Fruit fly (Drosophila melanogaster) whole organism, embryonic: ENCODE results near the gene Drice.

Experiments used
- B-H2 ChIP-seq: fragments of 200-800 bp; sonication (Bioruptor generic); optimal IDR thresholded peaks from 2 replicates; lab custom pipeline; 2018; ENCODE audit warnings: missing biosample characterization, mild to moderate bottlenecking, missing genetic modification characterization
- CG11560 ChIP-seq: fragments of 200-800 bp; sonication (Bioruptor generic); IDR thresholded peaks from 3 replicates; pipeline ENCODE4 v1.3.6; 2022; ENCODE audit warnings: missing biosample characterization, missing genetic modification characterization
- CG11696 ChIP-seq: fragments of 200-800 bp; sonication (Bioruptor generic); IDR thresholded peaks from 2 replicates; pipeline ENCODE4 v1.3.6; 2022; ENCODE audit warnings: missing biosample characterization, missing genetic modification characterization
- CG15479 ChIP-seq: fragments of 200-800 bp; sonication (Bioruptor generic); optimal IDR thresholded peaks from 3 replicates; lab custom pipeline; 2019; ENCODE audit warnings: missing biosample characterization, mild to moderate bottlenecking, missing genetic modification characterization, moderate library complexity
- CG15514 ChIP-seq: fragments of 200-800 bp; sonication (Bioruptor generic); optimal IDR thresholded peaks from 3 replicates; lab custom pipeline; 2017; ENCODE audit warnings: missing biosample characterization, missing genetic modification characterization, mild to moderate bottlenecking, moderate library complexity, missing genetic modification reagents
- CG1603 ChIP-seq: fragments of 200-800 bp; sonication (Bioruptor generic); optimal IDR thresholded peaks from 2 replicates; lab custom pipeline; 2019; ENCODE audit warnings: missing biosample characterization, mild to moderate bottlenecking, missing genetic modification characterization, moderate library complexity
- CG17186 ChIP-seq: fragments of 200-800 bp; sonication (Bioruptor generic); optimal IDR thresholded peaks from 3 replicates; lab custom pipeline; 2017; ENCODE audit warnings: missing biosample characterization, missing genetic modification reagents, missing genetic modification characterization
- CG1832 ChIP-seq: fragments of 200-800 bp; sonication (Bioruptor generic); optimal IDR thresholded peaks from 2 replicates; lab custom pipeline; 2017; ENCODE audit warnings: missing biosample characterization, mild to moderate bottlenecking, missing genetic modification characterization, inconsistent platforms
- CG30431 ChIP-seq: fragments of 200-800 bp; sonication (Bioruptor generic); optimal IDR thresholded peaks from 2 replicates; lab custom pipeline; 2017; ENCODE audit warnings: missing biosample characterization, missing genetic modification characterization
- CG31224 ChIP-seq: fragments of 200-800 bp; sonication (Bioruptor generic); IDR thresholded peaks from 2 replicates; pipeline ENCODE4 v1.3.6; 2022; ENCODE audit warnings: missing biosample characterization, missing genetic modification characterization
- CG3407 ChIP-seq: fragments of 200-800 bp; sonication (Bioruptor generic); optimal IDR thresholded peaks from 2 replicates; lab custom pipeline; 2018; ENCODE audit warnings: missing biosample characterization, mild to moderate bottlenecking, missing genetic modification characterization
- CG4360 ChIP-seq: fragments of 200-800 bp; sonication (Bioruptor generic); IDR thresholded peaks from 2 replicates; pipeline ENCODE4 v1.3.6; 2022; ENCODE audit warnings: missing biosample characterization, missing genetic modification characterization
- CG4730 ChIP-seq: fragments of 200-800 bp; sonication (Bioruptor generic); IDR thresholded peaks from 2 replicates; pipeline ENCODE4 v1.3.6; 2022; ENCODE audit warnings: missing biosample characterization, missing genetic modification characterization
- CG4820 ChIP-seq: fragments of 200-800 bp; sonication (Bioruptor generic); optimal IDR thresholded peaks from 3 replicates; lab custom pipeline; 2016; ENCODE audit warnings: missing biosample characterization, missing genetic modification characterization
- CG6683 ChIP-seq: fragments of 200-800 bp; sonication (Bioruptor generic); optimal IDR thresholded peaks from 2 replicates; lab custom pipeline; 2017; ENCODE audit warnings: missing biosample characterization, mild to moderate bottlenecking, missing genetic modification characterization, missing genetic modification reagents
- CG6791 ChIP-seq: fragments of 200-800 bp; sonication (Bioruptor generic); IDR thresholded peaks from 3 replicates; pipeline ENCODE4 v1.3.6; 2022; ENCODE audit warnings: missing biosample characterization, missing genetic modification characterization; ENCODE audit not compliant: partially characterized antibody
- CG7963 ChIP-seq: fragments of 200-800 bp; sonication (Bioruptor generic); IDR thresholded peaks from 3 replicates; pipeline ENCODE4 v1.3.6; 2022; ENCODE audit warnings: missing biosample characterization, missing genetic modification characterization; ENCODE audit not compliant: partially characterized antibody
- CG8089 ChIP-seq: fragments of 200-800 bp; sonication (Bioruptor generic); optimal IDR thresholded peaks from 3 replicates; lab custom pipeline; 2016; ENCODE audit warnings: missing biosample characterization, missing genetic modification characterization
- CG9609 ChIP-seq: fragments of 200-800 bp; sonication (Bioruptor generic); optimal IDR thresholded peaks from 3 replicates; lab custom pipeline; 2016; ENCODE audit warnings: missing biosample characterization, missing genetic modification characterization
- CG9876 ChIP-seq: fragments of 200-800 bp; sonication (Bioruptor generic); optimal IDR thresholded peaks from 2 replicates; lab custom pipeline; 2016; ENCODE audit warnings: missing biosample characterization, missing genetic modification characterization
- CHES-1-like ChIP-seq: fragments of 200-800 bp; sonication (Bioruptor generic); optimal IDR thresholded peaks from 2 replicates; lab custom pipeline; 2016; ENCODE audit warnings: missing biosample characterization, missing genetic modification characterization
- Dbx ChIP-seq: fragments of 200-800 bp; sonication (Bioruptor generic); IDR thresholded peaks from 3 replicates; pipeline ENCODE4 v1.3.6; 2022; ENCODE audit warnings: missing biosample characterization, missing genetic modification characterization
- Dref ChIP-seq: fragments of 200-800 bp; sonication (Bioruptor generic); IDR thresholded peaks from 2 replicates; pipeline ENCODE4 v1.3.6; 2022; ENCODE audit warnings: missing biosample characterization, missing genetic modification characterization
- ERR ChIP-seq: fragments of 200-800 bp; sonication (Bioruptor generic); optimal IDR thresholded peaks from 2 replicates; lab custom pipeline; 2016; ENCODE audit warnings: missing biosample characterization, missing genetic modification characterization
- HLHmδ ChIP-seq: fragments of 200-800 bp; sonication (Bioruptor generic); optimal IDR thresholded peaks from 2 replicates; lab custom pipeline; 2018; ENCODE audit warnings: missing biosample characterization, mild to moderate bottlenecking, missing genetic modification characterization, moderate library complexity
- Lpt ChIP-seq: fragments of >200 bp; optimal IDR thresholded peaks from 2 replicates; lab custom pipeline; 2018; ENCODE audit warnings: missing biosample characterization, missing genetic modification characterization
- MESR4 ChIP-seq: fragments of 200-800 bp; sonication (Bioruptor generic); optimal IDR thresholded peaks from 2 replicates; lab custom pipeline; 2018; ENCODE audit warnings: missing biosample characterization, mild to moderate bottlenecking, missing genetic modification characterization, moderate library complexity
- Nf-YC ChIP-seq: fragments of 200-800 bp; optimal IDR thresholded peaks from 3 replicates; lab custom pipeline; 2019; ENCODE audit warnings: missing biosample characterization, mild to moderate bottlenecking, missing genetic modification characterization, moderate library complexity
- Oli ChIP-seq: fragments of 200-800 bp; sonication (Bioruptor generic); optimal IDR thresholded peaks from 2 replicates; lab custom pipeline; 2018; ENCODE audit warnings: missing biosample characterization, mild to moderate bottlenecking, missing genetic modification characterization, moderate library complexity
- Six4 ChIP-seq: fragments of 200-800 bp; sonication (Bioruptor generic); optimal IDR thresholded peaks from 2 replicates; lab custom pipeline; 2016; ENCODE audit warnings: missing biosample characterization, missing genetic modification characterization
- Tbp ChIP-seq: fragments of >200 bp; optimal IDR thresholded peaks from 2 replicates; lab custom pipeline; 2018; ENCODE audit warnings: missing biosample characterization, missing genetic modification characterization
- ase ChIP-seq: fragments of 200-800 bp; sonication (Bioruptor generic); IDR thresholded peaks from 3 replicates; pipeline ENCODE4 v1.3.6; 2022; ENCODE audit warnings: missing biosample characterization, missing genetic modification characterization
- ash1 ChIP-seq: fragments of 200-800 bp; sonication (Bioruptor generic); optimal IDR thresholded peaks from 2 replicates; lab custom pipeline; 2018; ENCODE audit warnings: missing biosample characterization, mild to moderate bottlenecking, missing genetic modification characterization
- bbx ChIP-seq: fragments of 200-800 bp; sonication (Bioruptor generic); IDR thresholded peaks from 2 replicates; pipeline ENCODE4 v1.3.6; 2022; ENCODE audit warnings: missing biosample characterization, missing genetic modification characterization; ENCODE audit not compliant: partially characterized antibody
- bsh ChIP-seq, 2 experiments: fragments of 200-800 bp; sonication (Bioruptor generic); optimal IDR thresholded peaks; 2 replicates each; lab custom pipeline; 2017 to 2018; ENCODE audit warnings: mild to moderate bottlenecking in 2 of 2, missing biosample characterization in 2 of 2, missing genetic modification characterization in 2 of 2, moderate library complexity in 1 of 2
- caup ChIP-seq: fragments of 200-800 bp; sonication (Bioruptor generic); optimal IDR thresholded peaks from 3 replicates; lab custom pipeline; 2017; ENCODE audit warnings: missing biosample characterization, mild to moderate bottlenecking, missing genetic modification characterization, moderate library complexity; ENCODE audit not compliant: severe bottlenecking
- chinmo ChIP-seq: fragments of 200-800 bp; sonication (Bioruptor generic); IDR thresholded peaks from 4 replicates; pipeline ENCODE4 v1.3.6; 2022; ENCODE audit warnings: missing biosample characterization, missing genetic modification characterization; ENCODE audit not compliant: partially characterized antibody
- fd64A ChIP-seq: fragments of 200-800 bp; sonication (Bioruptor generic); optimal IDR thresholded peaks from 3 replicates; lab custom pipeline; 2018; ENCODE audit warnings: missing biosample characterization, mild to moderate bottlenecking, missing genetic modification characterization
- lilli ChIP-seq: fragments of 200-800 bp; sonication (Bioruptor generic); optimal IDR thresholded peaks from 3 replicates; lab custom pipeline; 2016; ENCODE audit warnings: missing biosample characterization, missing genetic modification characterization
- lov ChIP-seq, 2 experiments: fragments of 200-800 bp in 1 of 2; fragments of >200 bp in 1 of 2; sonication (Bioruptor generic) in 1 of 2; IDR thresholded peaks in 1 of 2; optimal IDR thresholded peaks in 1 of 2; 2 replicates in 1 of 2; 3 replicates in 1 of 2; pipeline versions ENCODE4 v1.3.6 to Lab custom; 2017 to 2022; ENCODE audit warnings: missing biosample characterization in 1 of 2, missing genetic modification characterization in 1 of 2
- nau ChIP-seq: fragments of 200-800 bp; sonication (Bioruptor generic); optimal IDR thresholded peaks from 3 replicates; lab custom pipeline; 2017; ENCODE audit warnings: missing biosample characterization, mild to moderate bottlenecking, missing genetic modification characterization, missing genetic modification reagents
- odd ChIP-seq: fragments of 200-800 bp; sonication (Bioruptor generic); optimal IDR thresholded peaks from 2 replicates; lab custom pipeline; 2017; ENCODE audit warnings: missing biosample characterization, mild to moderate bottlenecking, missing genetic modification characterization
- sc ChIP-seq, 3 experiments: fragments of >200 bp in 2 of 3; fragments of 200-800 bp in 1 of 3; sonication (Bioruptor generic) in 1 of 3; optimal IDR thresholded peaks; 2 replicates in 2 of 3; 3 replicates in 1 of 3; lab custom pipeline; 2017; ENCODE audit warnings: mild to moderate bottlenecking in 1 of 3, missing biosample characterization in 1 of 3, missing genetic modification characterization in 1 of 3, missing genetic modification reagents in 1 of 3
- so ChIP-seq: fragments of 200-800 bp; sonication (Bioruptor generic); IDR thresholded peaks from 3 replicates; pipeline ENCODE4 v1.3.6; 2022; ENCODE audit warnings: missing biosample characterization, missing genetic modification characterization
- ssp ChIP-seq: fragments of 200-800 bp; sonication (Bioruptor generic); IDR thresholded peaks from 2 replicates; pipeline ENCODE4 v1.3.6; 2022; ENCODE audit warnings: missing biosample characterization, missing genetic modification characterization
- stwl ChIP-seq: fragments of 200-800 bp; sonication (Bioruptor generic); optimal IDR thresholded peaks from 3 replicates; lab custom pipeline; 2018; ENCODE audit warnings: missing biosample characterization, mild to moderate bottlenecking, missing genetic modification characterization, moderate library complexity
- tap ChIP-seq: fragments of 200-800 bp; optimal IDR thresholded peaks from 3 replicates; lab custom pipeline; 2019; ENCODE audit warnings: missing biosample characterization, mild to moderate bottlenecking, missing genetic modification characterization, moderate library complexity

Gene Drice

DNA sequence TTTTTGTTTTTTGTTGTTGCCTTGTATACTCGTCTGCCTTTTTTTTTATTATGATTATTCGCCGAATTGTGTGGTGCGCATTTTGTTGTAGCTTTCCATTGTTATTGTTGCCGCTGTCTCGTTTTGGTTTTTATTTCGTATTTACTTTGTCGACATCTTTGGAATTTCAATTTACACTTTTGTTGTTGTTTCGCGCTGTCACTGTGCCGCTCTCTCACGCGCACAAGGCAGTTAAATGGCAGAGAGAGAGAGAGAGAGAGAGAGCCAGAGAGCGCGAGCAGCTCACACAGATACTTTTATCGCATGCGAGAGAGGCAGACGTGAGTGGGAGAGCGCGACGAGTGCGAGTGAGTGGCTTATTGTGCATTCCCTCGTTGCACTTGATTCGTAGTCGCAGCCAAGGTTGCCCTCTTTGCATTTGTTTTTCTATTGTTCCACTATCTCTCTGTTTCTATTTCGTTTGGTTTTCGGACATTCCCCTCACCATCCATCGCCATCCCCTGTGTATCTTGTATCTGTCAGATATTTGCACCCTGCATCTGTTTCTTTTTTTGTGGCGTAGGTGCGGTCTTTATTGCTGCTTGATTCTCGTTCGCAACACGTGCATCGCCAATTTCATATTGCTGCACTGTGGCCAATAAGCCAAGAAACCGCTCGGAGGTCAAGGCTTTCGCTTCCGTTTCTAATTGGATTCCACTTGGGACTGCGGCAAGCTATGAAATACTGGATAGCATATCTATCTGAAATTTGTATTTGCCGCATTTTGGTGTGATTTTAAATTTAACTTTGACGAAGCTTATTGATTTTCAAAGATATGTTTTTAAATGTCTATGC lies 24.9 kb upstream of the Drice start (continued):
- TF ChIP-seq stwl (tag; lab: Kevin White, UChicago) (no peak), Nf-YC (no peak), Dbx (GFP tag; lab: Robert Waterston, UW) (peak; percentile 13; the same call in 1 of the 3 replicates), CG1603 (no peak), CG17186 (no peak), CG7963 (no peak), Oli (tag; lab: Kevin White, UChicago) (no peak), fd64A (GFP tag; lab: Kevin White, UChicago) (peak; percentile 25), odd (GFP tag; lab: Kevin White, UChicago) (no peak), Six4 (GFP tag; lab: Kevin White, UChicago) (no peak), CG15479 (peak; percentile 88), CG31224 (GFP tag; lab: Robert Waterston, UW) (no peak), CG4730 (no peak), ase (GFP tag; lab: Robert Waterston, UW) (no peak), ash1 (GFP tag; lab: Kevin White, UChicago) (no peak), nau (GFP tag; lab: Kevin White, UChicago) (no peak), CG15514 (GFP tag; lab: Kevin White, UChicago) (peak; percentile 95), bbx (GFP tag; lab: Robert Waterston, UW) (peak; percentile 71), CHES-1-like (GFP tag; lab: Kevin White, UChicago) (no peak), CG30431 (no peak), Dref (no peak), CG3407 (GFP tag; lab: Kevin White, UChicago) (no peak), CG6791 (peak; percentile 19; the same call in 1 of the 3 replicates), ssp (GFP tag; lab: Robert Waterston, UW) (no peak), lov (optimal IDR thresholded peaks at IDR 0.05; lab: Kevin White, UChicago) (no peak), lov (GFP tag; IDR thresholded peaks at IDR 0.05; lab: Robert Waterston, UW) (no peak), so (GFP tag; lab: Robert Waterston, UW) (peak; percentile 47; the same call in 2 of the 3 replicates), sc (optimal IDR thresholded peaks at IDR 0.05; lab: Kevin White, UChicago) (no peak), sc (GFP tag; optimal IDR thresholded peaks at IDR 0.05; lab: Kevin White, UChicago) (no peak), CG11560 (tag; lab: Robert Waterston, UW) (no peak), CG11696 (0 out of 2 replicates have a peak, but pooled peaks have one; percentile 21), caup (GFP tag; lab: Kevin White, UChicago) (no peak), CG4360 (GFP tag; lab: Robert Waterston, UW) (peak; percentile 91), MESR4 (GFP tag; lab: Kevin White, UChicago) (no peak), CG1832 (GFP tag; lab: Kevin White, UChicago) (peak; percentile 19), CG9609 (GFP tag; lab: Kevin White, UChicago) (no peak), Tbp (peak; percentile 83), lilli (GFP tag; lab: Kevin White, UChicago) (no peak), B-H2 (GFP tag; lab: Kevin White, UChicago) (peak; percentile 23), CG6683 (GFP tag; lab: Kevin White, UChicago) (no peak), chinmo (peak; percentile 97), tap (tag; lab: Kevin White, UChicago) (peak; percentile 6), CG8089 (GFP tag; lab: Kevin White, UChicago) (no peak), ERR (GFP tag; lab: Kevin White, UChicago) (no peak), Lpt (GFP tag; lab: Kevin White, UChicago) (no peak), HLHmδ (GFP tag; lab: Kevin White, UChicago) (peak; percentile 81), CG4820 (no peak), bsh (GFP tag; optimal IDR thresholded peaks at IDR 0.05; lab: Kevin White, UChicago) (peak in 1 of 2 experiments; percentile 9), CG9876 (GFP tag; lab: Kevin White, UChicago) (no peak)
